Worm (Caenorhabditis elegans) whole organism, mixed stage, embryonic: ENCODE results near the gene ceh-91.

ENCODE experiments used
- M03D4.4 ChIP-seq: sonication (generic microtip); optimal IDR thresholded peaks from 2 replicates; lab custom pipeline; 2017; ENCODE audit warnings: mild to moderate bottlenecking, missing genetic modification characterization, missing compliant biosample characterization
- bed-3 ChIP-seq: fragments of 200-800 bp; sonication (Bioruptor generic); optimal IDR thresholded peaks from 3 replicates; lab custom pipeline; 2018; ENCODE audit warnings: mild to moderate bottlenecking, missing genetic modification characterization, moderate library complexity, missing compliant biosample characterization
- blmp-1 ChIP-seq: fragments of 150-350 bp; optimal IDR thresholded peaks from 2 replicates; lab custom pipeline; 2014; ENCODE audit warnings: missing biosample characterization, missing genetic modification characterization
- ceh-39 ChIP-seq: fragments of 150-350 bp; optimal IDR thresholded peaks from 2 replicates; lab custom pipeline; 2014; ENCODE audit warnings: missing biosample characterization, missing genetic modification characterization
- ceh-43 ChIP-seq: fragments of 200-800 bp; sonication (Bioruptor generic); optimal IDR thresholded peaks from 2 replicates; lab custom pipeline; 2018; ENCODE audit warnings: mild to moderate bottlenecking, missing genetic modification characterization, moderate library complexity, missing compliant biosample characterization
- ceh-83 ChIP-seq: fragments of 200-800 bp; sonication (Bioruptor generic); optimal IDR thresholded peaks from 2 replicates; lab custom pipeline; 2018; ENCODE audit warnings: mild to moderate bottlenecking, missing genetic modification characterization, missing compliant biosample characterization
- ces-1 ChIP-seq: fragments of 150-350 bp; optimal IDR thresholded peaks from 2 replicates; lab custom pipeline; 2014; ENCODE audit warnings: missing biosample characterization, missing genetic modification reagents, missing genetic modification characterization
- cnd-1 ChIP-seq: fragments of 200-800 bp; sonication (Bioruptor generic); optimal IDR thresholded peaks from 2 replicates; lab custom pipeline; 2018; ENCODE audit warnings: mild to moderate bottlenecking, missing genetic modification characterization, missing compliant biosample characterization
- drap-1 ChIP-seq: fragments of 200-800 bp; sonication (Bioruptor generic); optimal IDR thresholded peaks from 3 replicates; lab custom pipeline; 2018; ENCODE audit warnings: mild to moderate bottlenecking, missing genetic modification characterization, missing compliant biosample characterization
- elt-1 ChIP-seq: sonication (generic microtip); optimal IDR thresholded peaks from 2 replicates; lab custom pipeline; 2017; ENCODE audit warnings: missing genetic modification characterization, mild to moderate bottlenecking, missing compliant biosample characterization, antibody characterized with exemption, moderate library complexity, borderline replicate concordance; ENCODE audit not compliant: insufficient read depth
- elt-3 ChIP-seq: fragments of 150-350 bp; optimal IDR thresholded peaks from 2 replicates; lab custom pipeline; 2014; ENCODE audit warnings: missing biosample characterization, missing genetic modification characterization
- flh-1 ChIP-seq: fragments of 200-800 bp; sonication (Bioruptor generic); optimal IDR thresholded peaks from 2 replicates; lab custom pipeline; 2018; ENCODE audit warnings: mild to moderate bottlenecking, missing genetic modification characterization, moderate library complexity, missing compliant biosample characterization
- ham-2 ChIP-seq: fragments of 200-800 bp; sonication (Bioruptor generic); optimal IDR thresholded peaks from 2 replicates; lab custom pipeline; 2018; ENCODE audit warnings: mild to moderate bottlenecking, missing genetic modification characterization, missing compliant biosample characterization
- hlh-1 ChIP-seq: fragments of 150-350 bp; optimal IDR thresholded peaks from 2 replicates; lab custom pipeline; 2014; ENCODE audit warnings: missing biosample characterization, missing genetic modification reagents, missing genetic modification characterization
- lin-13 ChIP-seq: fragments of 150-350 bp; optimal IDR thresholded peaks from 2 replicates; lab custom pipeline; 2014; ENCODE audit warnings: missing biosample characterization, missing genetic modification characterization
- lin-32 ChIP-seq: fragments of 200-800 bp; sonication (Bioruptor generic); optimal IDR thresholded peaks from 2 replicates; lab custom pipeline; 2018; ENCODE audit warnings: mild to moderate bottlenecking, missing genetic modification characterization, missing compliant biosample characterization
- lsy-2 ChIP-seq: fragments of 150-350 bp; optimal IDR thresholded peaks from 2 replicates; lab custom pipeline; 2014; ENCODE audit warnings: missing biosample characterization, missing genetic modification characterization
- mab-5 ChIP-seq: fragments of 150-350 bp; optimal IDR thresholded peaks from 2 replicates; lab custom pipeline; 2014; ENCODE audit warnings: missing biosample characterization, missing genetic modification characterization
- mep-1 ChIP-seq: fragments of 150-350 bp; optimal IDR thresholded peaks from 2 replicates; lab custom pipeline; 2017; ENCODE audit warnings: missing biosample characterization, missing genetic modification reagents, missing genetic modification characterization, inconsistent platforms
- mls-2 ChIP-seq: sonication (generic microtip); optimal IDR thresholded peaks from 2 replicates; lab custom pipeline; 2016; ENCODE audit warnings: mild to moderate bottlenecking, missing genetic modification characterization, moderate library complexity, missing compliant biosample characterization
- nhr-12 ChIP-seq: fragments of 150-350 bp; optimal IDR thresholded peaks from 2 replicates; lab custom pipeline; 2014; ENCODE audit warnings: missing biosample characterization, missing genetic modification characterization
- nhr-2 ChIP-seq: fragments of 150-350 bp; optimal IDR thresholded peaks from 2 replicates; lab custom pipeline; 2014; ENCODE audit warnings: missing biosample characterization, missing genetic modification characterization
- nhr-237 ChIP-seq: fragments of 150-350 bp; optimal IDR thresholded peaks from 2 replicates; lab custom pipeline; 2014; ENCODE audit warnings: missing biosample characterization, missing genetic modification characterization
- nhr-76 ChIP-seq: sonication (generic microtip); optimal IDR thresholded peaks from 2 replicates; lab custom pipeline; 2017; ENCODE audit warnings: missing biosample characterization, missing genetic modification characterization
- pha-4 ChIP-seq: fragments of 150-350 bp; optimal IDR thresholded peaks from 2 replicates; lab custom pipeline; 2018; ENCODE audit warnings: missing biosample characterization, missing genetic modification reagents, missing genetic modification characterization
- sem-2 ChIP-seq: fragments of 200-800 bp; sonication (Bioruptor generic); optimal IDR thresholded peaks from 2 replicates; lab custom pipeline; 2018; ENCODE audit warnings: mild to moderate bottlenecking, missing genetic modification characterization, missing compliant biosample characterization
- snpc-4 ChIP-seq: fragments of 150-350 bp; optimal IDR thresholded peaks from 2 replicates; lab custom pipeline; 2014; ENCODE audit warnings: missing biosample characterization, missing genetic modification characterization
- sptf-1 ChIP-seq: sonication (generic microtip); optimal IDR thresholded peaks from 2 replicates; lab custom pipeline; 2017; ENCODE audit warnings: mild to moderate bottlenecking, missing genetic modification characterization, moderate library complexity, missing compliant biosample characterization
- tbx-8 ChIP-seq: fragments of 200-800 bp; sonication (Bioruptor generic); optimal IDR thresholded peaks from 2 replicates; lab custom pipeline; 2018; ENCODE audit warnings: mild to moderate bottlenecking, missing genetic modification characterization, moderate library complexity, missing compliant biosample characterization
- unc-39 ChIP-seq: fragments of 150-350 bp; optimal IDR thresholded peaks from 2 replicates; lab custom pipeline; 2014; ENCODE audit warnings: missing biosample characterization, missing genetic modification characterization
- unc-62 ChIP-seq: fragments of 150-350 bp; optimal IDR thresholded peaks from 2 replicates; lab custom pipeline; 2014; ENCODE audit warnings: missing biosample characterization, missing genetic modification reagents, missing genetic modification characterization
- zip-8 ChIP-seq: fragments of 150-350 bp; optimal IDR thresholded peaks from 2 replicates; lab custom pipeline; 2014; ENCODE audit warnings: missing biosample characterization, missing genetic modification characterization
- ztf-11 ChIP-seq: fragments of 150-350 bp; optimal IDR thresholded peaks from 2 replicates; lab custom pipeline; 2014; ENCODE audit warnings: missing biosample characterization, missing genetic modification characterization

Gene ceh-91

DNA sequence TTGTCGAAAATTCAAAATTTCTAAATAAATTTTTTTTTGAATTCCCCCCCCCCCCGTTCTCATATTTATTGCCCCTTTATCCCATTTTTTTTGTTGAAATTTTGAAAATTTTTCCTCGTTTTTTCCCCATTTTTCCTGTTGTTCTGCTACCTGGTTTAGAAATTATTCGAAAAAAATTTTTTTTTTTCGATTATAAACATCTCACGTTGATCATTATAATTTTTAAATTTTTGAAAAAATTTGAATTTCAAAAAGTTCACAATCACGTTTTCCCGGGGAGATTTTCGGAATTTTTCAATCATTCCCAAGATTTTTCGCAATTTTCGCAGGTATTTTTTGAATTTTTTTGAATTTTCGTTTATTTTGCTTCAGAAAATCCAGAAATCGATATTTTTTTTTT is 27.6 kb upstream of the ceh-91 start, which contains the start of gene Y66D12A.3:
Gene Y66D12A.3 (plus strand): TSS at position 301 of the 400 bp plus-strand sequence.
- no peak for TF ChIP-seq flh-1 (GFP tag; lab: Kevin White, UChicago)
- no peak for TF ChIP-seq blmp-1
- TF ChIP-seq lin-32: no peak
- TF ChIP-seq elt-3 (tag; lab: Kevin White, UChicago): no peak
- TF ChIP-seq hlh-1 (tag; lab: Kevin White, UChicago): no peak
- TF ChIP-seq sptf-1 (tag; lab: Kevin White, UChicago): no peak
- no peak for TF ChIP-seq M03D4.4 (tag; lab: Kevin White, UChicago)

DNA sequence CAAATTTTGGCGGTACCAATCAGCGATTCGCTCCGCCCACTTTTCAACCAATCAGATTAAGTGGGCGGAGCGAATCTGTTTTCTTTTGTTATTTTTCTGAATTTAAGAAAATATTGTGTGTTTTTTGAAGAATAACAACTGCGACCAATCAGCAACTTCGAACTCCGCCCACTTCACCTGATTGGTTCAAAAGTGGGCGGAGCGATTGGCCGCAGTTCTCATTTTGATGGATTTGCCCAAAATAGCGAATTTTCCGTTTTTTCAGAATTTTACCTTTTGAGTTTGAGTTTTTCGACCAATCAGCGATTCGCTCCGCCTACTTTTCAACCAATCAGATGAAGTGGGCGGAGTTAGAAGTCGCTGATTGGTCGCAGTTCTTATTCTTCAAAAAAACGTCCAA is 27.2 kb upstream of the ceh-91 start:
- TF ChIP-seq blmp-1: no peak
- TF ChIP-seq, all 35 proteins: peak for 0

DNA sequence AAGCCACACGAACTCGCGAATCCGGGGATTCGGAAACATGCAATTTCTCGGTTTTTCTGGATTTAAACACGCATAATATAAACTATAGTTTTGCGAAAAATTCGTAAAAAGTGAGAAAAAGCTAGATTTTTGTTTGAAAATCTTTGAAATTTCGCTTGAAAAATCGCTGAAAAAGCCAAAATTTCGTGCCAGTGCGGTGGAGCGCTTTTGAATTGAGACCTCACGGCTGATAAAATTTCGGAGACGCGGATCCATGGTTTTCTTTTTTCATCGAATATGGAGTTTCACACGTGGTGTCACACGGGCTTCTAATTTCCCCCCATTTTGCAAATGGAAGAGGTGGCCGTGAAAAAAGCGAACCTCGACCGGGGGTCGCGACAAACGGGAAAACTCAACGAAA is 26.3 kb upstream of the ceh-91 start:
- TF ChIP-seq elt-3 (tag; lab: Kevin White, UChicago): no peak
- TF ChIP-seq blmp-1: no peak
- TF ChIP-seq zip-8 (tag; lab: Kevin White, UChicago): no peak
- TF ChIP-seq lin-13 (tag; lab: Kevin White, UChicago): no peak
- TF ChIP-seq unc-62: no peak
- TF ChIP-seq ceh-39 (tag; lab: Kevin White, UChicago): no peak
- TF ChIP-seq elt-1: no peak
- TF ChIP-seq snpc-4: no peak
- TF ChIP-seq unc-39 (tag; lab: Kevin White, UChicago): no peak
- no peak for TF ChIP-seq sem-2 (GFP tag; lab: Kevin White, UChicago)
- TF ChIP-seq ceh-43 (GFP tag; lab: Kevin White, UChicago): no peak
- TF ChIP-seq, all 35 proteins: peak for 0

DNA sequence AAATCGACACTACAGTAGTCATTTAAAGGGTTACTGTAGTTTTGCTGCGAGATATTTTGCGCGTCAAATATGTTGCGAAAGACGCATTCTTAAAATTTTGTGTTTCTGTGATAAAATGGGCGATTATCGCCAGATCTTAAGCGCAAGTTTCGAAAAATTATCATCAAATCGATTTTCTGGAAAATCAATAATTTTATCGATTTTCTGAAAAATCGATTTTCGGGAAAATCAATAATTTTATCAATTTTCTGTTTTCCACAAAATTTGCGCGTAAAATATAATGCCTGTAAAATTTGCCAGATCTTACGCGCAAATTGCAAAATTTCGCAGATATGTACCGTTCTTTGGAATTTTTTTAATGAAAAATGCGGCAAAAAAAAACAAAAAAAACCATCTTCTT is 24.4 kb upstream of the ceh-91 start:
- TF ChIP-seq ceh-83 (GFP tag; lab: Kevin White, UChicago): no peak
- TF ChIP-seq sem-2 (GFP tag; lab: Kevin White, UChicago): no peak
- TF ChIP-seq nhr-76: no peak
- no peak for TF ChIP-seq cnd-1 (tag; lab: Kevin White, UChicago)
- no peak for TF ChIP-seq flh-1 (GFP tag; lab: Kevin White, UChicago)
- no peak for TF ChIP-seq mep-1 (tag; lab: Kevin White, UChicago)
- no peak for TF ChIP-seq elt-3 (tag; lab: Kevin White, UChicago)
- TF ChIP-seq tbx-8 (GFP tag; lab: Kevin White, UChicago): no peak
- no peak for TF ChIP-seq ceh-39 (tag; lab: Kevin White, UChicago)
- no peak for TF ChIP-seq ces-1 (GFP tag; lab: Kevin White, UChicago)
- no peak for TF ChIP-seq bed-3
- no peak for TF ChIP-seq pha-4 (tag; lab: Kevin White, UChicago)
- no peak for TF ChIP-seq sptf-1 (tag; lab: Kevin White, UChicago)
- TF ChIP-seq lsy-2 (tag; lab: Kevin White, UChicago): no peak
- no peak for TF ChIP-seq lin-32
- TF ChIP-seq ham-2: no peak
- TF ChIP-seq mab-5 (tag; lab: Kevin White, UChicago): no peak
- TF ChIP-seq, all 35 proteins: peak for 0

DNA sequence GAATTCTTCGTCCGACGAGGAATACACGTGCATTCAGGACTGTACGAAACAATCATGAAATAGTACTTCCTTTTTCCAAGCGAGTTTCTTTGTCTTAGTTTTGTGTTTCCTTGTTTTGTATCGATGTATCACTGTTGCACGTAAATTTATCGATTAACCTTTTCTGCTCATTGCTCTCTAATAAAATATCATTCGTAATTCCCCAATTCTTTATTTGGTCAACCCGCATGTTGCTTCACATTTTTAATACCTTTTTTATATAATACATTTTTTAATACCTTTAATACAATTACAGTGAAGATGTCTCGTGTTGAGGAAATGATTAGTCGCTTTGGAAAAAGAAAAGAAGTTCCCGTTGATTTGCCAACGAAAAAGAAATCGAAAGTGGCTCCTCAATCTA is 8.7 kb upstream of the ceh-91 start, which contains the start of gene Y66D12A.1:
Gene Y66D12A.1 (plus strand): TSS at position 301 of the 400 bp plus-strand sequence.
- TF ChIP-seq elt-3 (tag; lab: Kevin White, UChicago) (no peak), hlh-1 (tag; lab: Kevin White, UChicago) (no peak), ztf-11 (tag; lab: Kevin White, UChicago) (no peak), unc-62 (no peak), elt-1 (no peak), flh-1 (GFP tag; lab: Kevin White, UChicago) (no peak), snpc-4 (no peak), sem-2 (GFP tag; lab: Kevin White, UChicago) (no peak), mep-1 (tag; lab: Kevin White, UChicago) (no peak), nhr-237 (no peak), M03D4.4 (tag; lab: Kevin White, UChicago) (no peak), sptf-1 (tag; lab: Kevin White, UChicago) (no peak), cnd-1 (tag; lab: Kevin White, UChicago) (no peak), blmp-1 (no peak), ces-1 (GFP tag; lab: Kevin White, UChicago) (no peak), lsy-2 (tag; lab: Kevin White, UChicago) (no peak)

DNA sequence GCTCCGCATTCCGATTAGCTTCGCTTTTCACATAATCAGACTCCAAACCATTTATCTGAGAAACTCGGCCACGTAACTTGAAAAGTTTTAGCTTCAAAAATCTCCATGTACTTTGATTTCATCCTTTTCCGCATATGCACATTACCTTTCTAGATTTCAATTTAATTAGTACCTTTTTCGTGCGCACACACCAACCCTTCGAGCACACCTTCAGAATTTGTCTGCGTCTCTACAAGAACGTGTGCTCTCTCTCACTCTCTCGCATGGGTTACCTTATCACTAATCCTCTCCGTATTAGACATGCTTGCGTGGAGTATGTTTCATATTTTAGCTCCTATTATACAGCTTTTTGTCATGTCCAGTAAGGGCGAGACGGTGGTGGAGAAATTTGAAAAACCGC is 7.0 kb upstream of the ceh-91 start, which contains the start of gene Y66D12A.30:
Gene Y66D12A.30 (plus strand): TSS at position 301 of the 400 bp plus-strand sequence.
- TF ChIP-seq drap-1 (GFP tag; lab: Kevin White, UChicago): no peak
- no peak for TF ChIP-seq bed-3
- no peak for TF ChIP-seq snpc-4
- no peak for TF ChIP-seq nhr-12
- no peak for TF ChIP-seq ham-2
- no peak for TF ChIP-seq hlh-1 (tag; lab: Kevin White, UChicago)
- TF ChIP-seq ces-1 (GFP tag; lab: Kevin White, UChicago): no peak
- TF ChIP-seq lsy-2 (tag; lab: Kevin White, UChicago): no peak
- TF ChIP-seq blmp-1: no peak
- TF ChIP-seq nhr-2: no peak
- no peak for TF ChIP-seq mls-2
- TF ChIP-seq pha-4 (tag; lab: Kevin White, UChicago): no peak
- no peak for TF ChIP-seq zip-8 (tag; lab: Kevin White, UChicago)
- TF ChIP-seq unc-39 (tag; lab: Kevin White, UChicago): no peak
- no peak for TF ChIP-seq mab-5 (tag; lab: Kevin White, UChicago)
- no peak for TF ChIP-seq sem-2 (GFP tag; lab: Kevin White, UChicago)
- TF ChIP-seq unc-62: no peak
- TF ChIP-seq sptf-1 (tag; lab: Kevin White, UChicago): no peak
